Worm (Caenorhabditis elegans): ENCODE data around the gene Y44A6D.6.

The Y44A6D.6 gene

ce11 chrV:20785848-20786225 lies 21.3 kb upstream of the Y44A6D.6 start:
- no peak for TF ChIP-seq ceh-91 (GFP tag; IDR thresholded peaks at IDR 0.05)
- TF ChIP-seq rec-8 (tag; optimal IDR thresholded peaks at IDR 0.05), result no peak
- no peak for TF ChIP-seq ama-1 (optimal IDR thresholded peaks at IDR 0.05)
- TF ChIP-seq ama-1 (GFP tag; optimal IDR thresholded peaks at IDR 0.05), result no peak
- TF ChIP-seq lsl-1 (GFP tag; optimal IDR thresholded peaks at IDR 0.05), result no peak
- TF ChIP-seq pha-4 (tag; optimal IDR thresholded peaks at IDR 0.05), result no peak
- no peak for TF ChIP-seq lin-40 (tag; optimal IDR thresholded peaks at IDR 0.05)

DNA sequence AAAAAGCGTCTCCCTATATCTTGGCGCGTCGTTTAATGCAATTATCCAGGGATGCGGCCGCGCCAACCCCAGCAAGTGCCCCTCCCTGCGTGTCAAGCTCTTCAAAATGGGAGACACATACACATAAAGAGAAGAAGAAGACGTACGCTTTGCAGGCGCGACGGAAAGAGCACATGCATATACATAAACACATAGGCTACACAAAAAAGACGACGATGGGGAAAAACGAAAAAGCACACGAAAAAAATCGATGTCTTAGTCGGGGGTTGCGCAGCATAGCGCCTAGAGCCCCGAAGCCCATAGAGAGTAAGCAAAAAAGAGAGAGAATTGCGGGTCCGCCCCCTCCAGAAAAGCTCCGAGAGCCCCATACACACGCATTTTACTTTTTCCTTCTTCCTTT lies 18.0 kb upstream of the Y44A6D.6 start, which contains the start of gene tpan-1:
Gene tpan-1 (plus strand): TSS at position 398 of the 400 bp plus-strand sequence.
- TF ChIP-seq ceh-27 (GFP tag; optimal IDR thresholded peaks at IDR 0.05) (peak; percentile 15), zfh-2 (GFP tag; conservative IDR thresholded peaks at IDR 0.05) (peak; percentile 65; the same call in 1 of the 2 replicates), C06A6.2 (GFP tag; conservative IDR thresholded peaks at IDR 0.05) (no peak), sptf-2 (GFP tag; optimal IDR thresholded peaks at IDR 0.05) (no peak), cebp-1 (GFP tag; IDR thresholded peaks at IDR 0.05) (no peak), cebp-1 (tag; optimal IDR thresholded peaks at IDR 0.05) (peak; percentile 46), K12H6.12 (tag; optimal IDR thresholded peaks at IDR 0.05) (peak; percentile 53), ekl-4 (GFP tag; IDR thresholded peaks at IDR 0.05) (0 out of 2 replicates have a peak, but pooled peaks have one; percentile 22), snpc-4 (GFP tag; optimal IDR thresholded peaks at IDR 0.05) (no peak), snpc-4 (tag; optimal IDR thresholded peaks at IDR 0.05) (peak in 1 of 4 experiments; percentile 36), lin-40 (tag; optimal IDR thresholded peaks at IDR 0.05) (peak; percentile 34), F33H1.4 (GFP tag; IDR thresholded peaks at IDR 0.05) (no peak), hmg-1.2 (GFP tag; IDR thresholded peaks at IDR 0.05) (peak; percentile 14; the same call in 1 of the 2 replicates), madf-10 (tag; optimal IDR thresholded peaks at IDR 0.05) (peak; percentile 90)

- TF ChIP-seq ceh-100 (GFP tag; IDR thresholded peaks at IDR 0.05) (no peak), hmg-1.2 (GFP tag; IDR thresholded peaks at IDR 0.05) (peak; percentile 15; the same call in 1 of the 2 replicates), egrh-3 (GFP tag; IDR thresholded peaks at IDR 0.05) (no peak), snpc-1.1 (tag; optimal IDR thresholded peaks at IDR 0.05; ENCODE audit: insufficient read depth) (peak; percentile 10), snpc-4 (GFP tag; optimal IDR thresholded peaks at IDR 0.05) (no peak), snpc-4 (tag; optimal IDR thresholded peaks at IDR 0.05) (peak in 2 of 4 experiments; percentile 67 to 75), mxl-1 (tag; optimal IDR thresholded peaks at IDR 0.05) (no peak), zfh-2 (GFP tag; conservative IDR thresholded peaks at IDR 0.05) (0 out of 2 replicates have a peak, but pooled peaks have one; percentile 27)
Observed at ce11 chrV:20790011-20790410, 17.1 kb upstream of the Y44A6D.6 start, which contains the start of gene Y44A6D.1. TSS of gene Y44A6D.1 (minus strand) at chrV:20790033.

DNA sequence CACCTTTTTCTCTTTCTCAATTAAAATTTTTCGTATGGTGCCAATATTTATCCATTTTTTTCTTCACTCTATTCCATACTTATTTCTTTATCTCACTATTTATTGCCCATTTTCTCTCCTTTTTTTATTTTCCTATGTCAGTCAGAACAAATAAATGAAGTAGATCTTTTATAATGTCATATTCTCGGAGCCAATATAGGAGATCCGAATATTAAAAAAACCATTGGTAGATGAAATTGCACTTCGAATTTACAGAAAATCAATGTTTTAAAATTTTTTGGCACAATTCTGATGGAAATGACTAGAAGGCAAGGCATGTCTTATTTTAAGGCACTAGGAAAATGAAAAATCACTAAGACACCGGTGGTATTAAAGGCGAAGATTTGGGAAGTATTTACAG lies 16.5 kb upstream of the Y44A6D.6 start:
- TF ChIP-seq lin-35 (GFP tag; optimal IDR thresholded peaks at IDR 0.05), result peak in 1 of 3 experiments; percentile 23
- no peak for TF ChIP-seq zfh-2 (GFP tag; conservative IDR thresholded peaks at IDR 0.05)
- no peak for TF ChIP-seq rpc-1 (optimal IDR thresholded peaks at IDR 0.05)
- no peak for TF ChIP-seq rpc-1 (tag; optimal IDR thresholded peaks at IDR 0.05)
- TF ChIP-seq tbx-9 (tag; optimal IDR thresholded peaks at IDR 0.05; ENCODE audit: borderline replicate concordance), result no peak
- TF ChIP-seq snpc-1.3 (tag; optimal IDR thresholded peaks at IDR 0.05; ENCODE audit: insufficient read depth), result no peak
- 0 out of 2 replicates have a peak, but pooled peaks have one; percentile 46 for TF ChIP-seq nfyb-1 (GFP tag; IDR thresholded peaks at IDR 0.05)
- no peak for TF ChIP-seq hlh-26 (GFP tag; conservative IDR thresholded peaks at IDR 0.05)
- TF ChIP-seq egrh-3 (GFP tag; IDR thresholded peaks at IDR 0.05), result no peak
- TF ChIP-seq lin-40 (tag; optimal IDR thresholded peaks at IDR 0.05), result no peak
- no peak for TF ChIP-seq ets-4 (GFP tag; optimal IDR thresholded peaks at IDR 0.05)

All from whole organism, young adult.